Worm (Caenorhabditis elegans) whole organism, L1 larva: ENCODE measurements around the gene K07E3.4.

Experiments used
- C04F5.9 ChIP-seq: sonication (generic microtip); optimal IDR thresholded peaks from 2 replicates; lab custom pipeline; 2016; ENCODE audit warnings: missing genetic modification characterization, missing compliant biosample characterization
- C16A3.4 ChIP-seq: fragments of 150-350 bp; optimal IDR thresholded peaks from 2 replicates; lab custom pipeline; 2014; ENCODE audit warnings: missing biosample characterization, missing genetic modification characterization
- F16B12.6 ChIP-seq: fragments of 150-350 bp; optimal IDR thresholded peaks from 2 replicates; lab custom pipeline; 2014; ENCODE audit warnings: missing biosample characterization, missing genetic modification characterization
- aly-2 ChIP-seq: fragments of 150-350 bp; optimal IDR thresholded peaks from 2 replicates; lab custom pipeline; 2014; ENCODE audit warnings: missing biosample characterization, missing genetic modification characterization
- ama-1 ChIP-seq: fragments of 150-350 bp; optimal IDR thresholded peaks from 2 replicates; lab custom pipeline; 2014
- blmp-1 ChIP-seq: fragments of 150-350 bp; optimal IDR thresholded peaks from 2 replicates; lab custom pipeline; 2014; ENCODE audit warnings: missing biosample characterization, missing genetic modification characterization
- ceh-63 ChIP-seq: fragments of 200-800 bp; sonication (Bioruptor generic); optimal IDR thresholded peaks from 2 replicates; lab custom pipeline; 2018; ENCODE audit warnings: mild to moderate bottlenecking, missing genetic modification characterization, missing compliant biosample characterization
- ceh-90 ChIP-seq: sonication (generic microtip); optimal IDR thresholded peaks from 2 replicates; lab custom pipeline; 2016; ENCODE audit warnings: missing genetic modification characterization, missing compliant biosample characterization
- efl-1 ChIP-seq, 4 experiments: fragments of 150-350 bp; optimal IDR thresholded peaks in 3 of 4; peaks in 1 of 4; 1 replicate in 1 of 4; 2 replicates in 3 of 4; lab custom pipeline; 2014; ENCODE audit warnings: missing biosample characterization in 2 of 4, missing genetic modification characterization in 2 of 4, missing genetic modification reagents in 2 of 4
- egl-13 ChIP-seq: sonication (generic microtip); optimal IDR thresholded peaks from 2 replicates; lab custom pipeline; 2016; ENCODE audit warnings: missing genotype, missing genetic modification reagents, missing genetic modification characterization, missing compliant biosample characterization
- elt-2 ChIP-seq: sonication (generic microtip); optimal IDR thresholded peaks from 2 replicates; lab custom pipeline; 2016; ENCODE audit warnings: missing genetic modification characterization, mild to moderate bottlenecking, inconsistent platforms, missing compliant biosample characterization, missing genetic modification reagents
- elt-3 ChIP-seq, 6 experiments: fragments of 150-350 bp in 1 of 6; sonication (generic microtip); optimal IDR thresholded peaks; 2 replicates each; lab custom pipeline; 2017 to 2018; ENCODE audit warnings: missing biosample characterization in 6 of 6, missing genetic modification characterization in 6 of 6, inconsistent platforms in 1 of 6
- fkh-10 ChIP-seq: sonication (generic microtip); optimal IDR thresholded peaks from 2 replicates; lab custom pipeline; 2017; ENCODE audit warnings: missing biosample characterization, missing genetic modification reagents, missing genetic modification characterization
- fkh-4 ChIP-seq: sonication (generic microtip); optimal IDR thresholded peaks from 2 replicates; lab custom pipeline; 2016; ENCODE audit warnings: missing compliant biosample characterization, missing genetic modification characterization, borderline replicate concordance
- fkh-8 ChIP-seq: sonication (generic microtip); optimal IDR thresholded peaks from 2 replicates; lab custom pipeline; 2016; ENCODE audit warnings: mild to moderate bottlenecking, missing genetic modification characterization, missing compliant biosample characterization
- grh-1 ChIP-seq: fragments of 200-800 bp; sonication (Bioruptor generic); IDR thresholded peaks from 2 replicates; pipeline ENCODE4 v1.3.6; 2022; ENCODE audit warnings: missing genetic modification reagents, missing genetic modification characterization, missing compliant biosample characterization
- hpl-2 ChIP-seq: fragments of 150-350 bp; optimal IDR thresholded peaks from 2 replicates; lab custom pipeline; 2014; ENCODE audit warnings: missing biosample characterization, missing genetic modification reagents, missing genetic modification characterization
- irx-1 ChIP-seq: sonication (generic microtip); optimal IDR thresholded peaks from 2 replicates; lab custom pipeline; 2016; ENCODE audit warnings: missing genetic modification characterization, missing compliant biosample characterization
- isw-1 ChIP-seq: fragments of 200-800 bp; sonication (Bioruptor generic); IDR thresholded peaks from 2 replicates; pipeline ENCODE4 v1.3.6; 2022; ENCODE audit warnings: missing genetic modification characterization, missing compliant biosample characterization
- jun-1 ChIP-seq: fragments of 150-350 bp; optimal IDR thresholded peaks from 2 replicates; lab custom pipeline; 2014; ENCODE audit warnings: missing biosample characterization, missing genetic modification reagents, missing genetic modification characterization
- lin-13 ChIP-seq: fragments of 150-350 bp; optimal IDR thresholded peaks from 2 replicates; lab custom pipeline; 2014; ENCODE audit warnings: missing biosample characterization, missing genetic modification reagents, missing genetic modification characterization
- lin-14 ChIP-seq: fragments of 200-800 bp; sonication (Bioruptor generic); optimal IDR thresholded peaks from 2 replicates; lab custom pipeline; 2018; ENCODE audit warnings: mild to moderate bottlenecking, missing genetic modification characterization, moderate library complexity, missing compliant biosample characterization
- lin-15B ChIP-seq: fragments of 150-350 bp; sonication (generic microtip); optimal IDR thresholded peaks from 3 replicates; lab custom pipeline; 2014; ENCODE audit warnings: missing biosample characterization, missing genetic modification characterization
- lin-35 ChIP-seq, 2 experiments: fragments of 150-350 bp; optimal IDR thresholded peaks; 2 replicates each; lab custom pipeline; 2014; ENCODE audit warnings: missing biosample characterization in 2 of 2, missing genetic modification characterization in 2 of 2, missing genetic modification reagents in 2 of 2
- lir-3 ChIP-seq: sonication (generic microtip); optimal IDR thresholded peaks from 2 replicates; lab custom pipeline; 2016; ENCODE audit warnings: mild to moderate bottlenecking, missing genetic modification characterization, moderate library complexity, missing compliant biosample characterization; ENCODE audit not compliant: poor library complexity
- lsy-2 ChIP-seq, 2 experiments: fragments of 150-350 bp; optimal IDR thresholded peaks; 2 replicates each; lab custom pipeline; 2014; ENCODE audit warnings: missing biosample characterization in 2 of 2, missing genetic modification characterization in 2 of 2
- nhr-11 ChIP-seq: fragments of 150-350 bp; optimal IDR thresholded peaks from 2 replicates; lab custom pipeline; 2014; ENCODE audit warnings: missing biosample characterization, missing genetic modification characterization
- nhr-12 ChIP-seq: sonication (generic microtip); optimal IDR thresholded peaks from 2 replicates; lab custom pipeline; 2017; ENCODE audit warnings: missing biosample characterization, missing genetic modification characterization
- nhr-20 ChIP-seq: sonication (generic microtip); optimal IDR thresholded peaks from 2 replicates; lab custom pipeline; 2016; ENCODE audit warnings: mild to moderate bottlenecking, missing genetic modification characterization, missing compliant biosample characterization
- nhr-237 ChIP-seq: fragments of 150-350 bp; optimal IDR thresholded peaks from 2 replicates; lab custom pipeline; 2014; ENCODE audit warnings: missing biosample characterization, missing genetic modification characterization
- nhr-47 ChIP-seq: sonication (generic microtip); optimal IDR thresholded peaks from 2 replicates; lab custom pipeline; 2016; ENCODE audit warnings: mild to moderate bottlenecking, missing genetic modification characterization, moderate library complexity, missing compliant biosample characterization
- nhr-71 ChIP-seq: sonication (generic microtip); optimal IDR thresholded peaks from 2 replicates; lab custom pipeline; 2016; ENCODE audit warnings: mild to moderate bottlenecking, missing genetic modification characterization, moderate library complexity, missing compliant biosample characterization
- nhr-76 ChIP-seq: sonication (generic microtip); optimal IDR thresholded peaks from 2 replicates; lab custom pipeline; 2017; ENCODE audit warnings: missing biosample characterization, missing genetic modification characterization
- nhr-77 ChIP-seq: fragments of 150-350 bp; optimal IDR thresholded peaks from 2 replicates; lab custom pipeline; 2014; ENCODE audit warnings: missing biosample characterization, missing genetic modification characterization
- nhr-85 ChIP-seq: sonication (generic microtip); peaks from one replicate; lab custom pipeline; 2016; ENCODE audit warnings: missing genetic modification characterization, inconsistent platforms, missing compliant biosample characterization
- nhr-90 ChIP-seq: sonication (generic microtip); optimal IDR thresholded peaks from 2 replicates; lab custom pipeline; 2016; ENCODE audit warnings: mild to moderate bottlenecking, missing genetic modification characterization, missing compliant biosample characterization; ENCODE audit not compliant: poor library complexity
- pag-3 ChIP-seq: sonication (generic microtip); optimal IDR thresholded peaks from 2 replicates; lab custom pipeline; 2017; ENCODE audit warnings: missing genetic modification characterization, mild to moderate bottlenecking, missing compliant biosample characterization, antibody characterized with exemption, borderline replicate concordance; ENCODE audit not compliant: insufficient read depth
- pax-3 ChIP-seq: fragments of 200-800 bp; sonication (Bioruptor generic); optimal IDR thresholded peaks from 2 replicates; lab custom pipeline; 2018; ENCODE audit warnings: mild to moderate bottlenecking, missing genetic modification characterization, moderate library complexity, missing compliant biosample characterization
- skn-1 ChIP-seq: fragments of 150-350 bp; optimal IDR thresholded peaks from 2 replicates; lab custom pipeline; 2014; ENCODE audit warnings: missing biosample characterization, missing genetic modification characterization
- snpc-4 ChIP-seq: fragments of 150-350 bp; optimal IDR thresholded peaks from 2 replicates; lab custom pipeline; 2014; ENCODE audit warnings: missing biosample characterization, missing genetic modification characterization
- sox-4 ChIP-seq: sonication (generic microtip); optimal IDR thresholded peaks from 2 replicates; lab custom pipeline; 2016; ENCODE audit warnings: missing genetic modification characterization, missing compliant biosample characterization
- sup-37 ChIP-seq: fragments of 200-800 bp; sonication (Bioruptor generic); optimal IDR thresholded peaks from 2 replicates; lab custom pipeline; 2018; ENCODE audit warnings: mild to moderate bottlenecking, missing genetic modification characterization, missing compliant biosample characterization
- swsn-7 ChIP-seq: sonication (generic microtip); optimal IDR thresholded peaks from 2 replicates; lab custom pipeline; 2016; ENCODE audit warnings: missing genetic modification characterization, missing compliant biosample characterization
- tbx-2 ChIP-seq: sonication (generic microtip); optimal IDR thresholded peaks from 2 replicates; lab custom pipeline; 2016; ENCODE audit warnings: missing genetic modification characterization, missing compliant biosample characterization
- zip-4 ChIP-seq: fragments of 200-800 bp; sonication (Bioruptor generic); optimal IDR thresholded peaks from 2 replicates; lab custom pipeline; 2018; ENCODE audit warnings: mild to moderate bottlenecking, missing genetic modification characterization, moderate library complexity, missing compliant biosample characterization
- ztf-4 ChIP-seq: fragments of 150-350 bp; optimal IDR thresholded peaks from 2 replicates; lab custom pipeline; 2014; ENCODE audit warnings: missing biosample characterization, missing genetic modification characterization

The K07E3.4 gene

ce11 chrX:8078899-8079298 is 4.9 kb downstream of the K07E3.4 start:
- TF ChIP-seq snpc-4 (tag; lab: Kevin White, UChicago) (no peak), tbx-2 (tag; lab: Kevin White, UChicago) (no peak), F16B12.6 (tag; lab: Kevin White, UChicago) (no peak), C16A3.4 (no peak), hpl-2 (GFP tag; lab: Kevin White, UChicago) (no peak), sox-4 (tag; lab: Kevin White, UChicago) (no peak), ztf-4 (tag; lab: Kevin White, UChicago) (no peak), pax-3 (tag; lab: Kevin White, UChicago) (no peak), ama-1 (no peak), isw-1 (GFP tag; lab: Robert Waterston, UW) (no peak), nhr-47 (tag; lab: Kevin White, UChicago) (no peak), nhr-12 (no peak), pag-3 (tag; lab: Kevin White, UChicago) (no peak), irx-1 (tag; lab: Kevin White, UChicago) (no peak)

- no peak for TF ChIP-seq lin-13 (GFP tag; lab: Kevin White, UChicago)
- no peak for TF ChIP-seq swsn-7 (tag; lab: Kevin White, UChicago)
- no peak for TF ChIP-seq lin-15B (tag; lab: Kevin White, UChicago)
- no peak for TF ChIP-seq fkh-4 (tag; lab: Kevin White, UChicago)
- TF ChIP-seq lsy-2 (tag; optimal IDR thresholded peaks at IDR 0.05; lab: Kevin White, UChicago) = no peak
- TF ChIP-seq nhr-76 (tag; lab: Kevin White, UChicago) = no peak
- no peak for TF ChIP-seq ama-1
- no peak for TF ChIP-seq nhr-237
- no peak for TF ChIP-seq grh-1
- no peak for TF ChIP-seq ceh-63 (GFP tag; lab: Kevin White, UChicago)
- TF ChIP-seq aly-2 (tag; lab: Kevin White, UChicago) = no peak
- TF ChIP-seq hpl-2 (GFP tag; lab: Kevin White, UChicago) = no peak
- TF ChIP-seq zip-4 (GFP tag; lab: Kevin White, UChicago) = no peak
- no peak for TF ChIP-seq egl-13 (tag; lab: Kevin White, UChicago)
- TF ChIP-seq C04F5.9 (tag; lab: Kevin White, UChicago) = no peak
Observed at ce11 chrX:8078374-8078773, 5.4 kb downstream of the K07E3.4 start.

- TF ChIP-seq efl-1 (optimal IDR thresholded peaks at IDR 0.05; lab: Kevin White, UChicago) (no peak), efl-1 (GFP tag; optimal IDR thresholded peaks at IDR 0.05 in 1 of 2; lab: Kevin White, UChicago) (peak in 1 of 2 experiments; percentile 49), lin-13 (GFP tag; lab: Kevin White, UChicago) (no peak), grh-1 (no peak), sup-37 (GFP tag; lab: Kevin White, UChicago) (no peak), nhr-85 (peak; percentile 36)
Observed at ce11 chrX:8077748-8078147, 6.1 kb downstream of the K07E3.4 start, which contains the start of gene C46F2.1. Gene C46F2.1, plus strand, starts transcription at chrX:8078048.

DNA sequence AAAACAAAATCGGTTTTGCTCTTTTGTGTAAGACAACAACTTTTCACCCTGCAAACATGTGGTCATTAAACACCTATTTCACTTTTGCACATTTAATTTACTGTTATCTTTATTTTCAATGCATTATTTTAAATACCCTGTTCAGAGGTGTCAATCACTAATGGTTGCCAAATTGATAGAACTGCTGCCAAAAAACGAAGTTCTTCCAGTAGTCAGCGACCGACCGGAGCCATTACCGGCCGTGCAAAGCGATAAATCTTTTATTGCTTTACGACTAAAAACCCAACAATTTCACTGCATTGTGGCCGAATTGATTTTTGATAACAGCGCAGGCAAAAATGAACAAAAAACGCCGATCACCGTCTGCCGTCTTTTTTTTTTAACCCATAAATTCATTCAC is 9.3 kb downstream of the K07E3.4 start:
- TF ChIP-seq elt-2 (tag; lab: Kevin White, UChicago) = peak; percentile 6
- no peak for TF ChIP-seq blmp-1 (tag; lab: Kevin White, UChicago)
- TF ChIP-seq, all 84 proteins: peak for 1

- no peak for TF ChIP-seq fkh-10
- TF ChIP-seq nhr-11 = no peak
- peak; percentile 49 for TF ChIP-seq nhr-71 (tag; lab: Kevin White, UChicago)
- peak; percentile 20 for TF ChIP-seq skn-1
- no peak for TF ChIP-seq ceh-90 (tag; lab: Kevin White, UChicago)
- no peak for TF ChIP-seq lir-3 (tag; lab: Kevin White, UChicago)
- peak; percentile 2 for TF ChIP-seq jun-1
- no peak for TF ChIP-seq elt-3 (tag; optimal IDR thresholded peaks at IDR 0.05; lab: Kevin White, UChicago)
- TF ChIP-seq zip-4 (GFP tag; lab: Kevin White, UChicago) = peak; percentile 79
- TF ChIP-seq lin-14 (GFP tag; lab: Kevin White, UChicago) = peak; percentile 23
- peak; percentile 26 for TF ChIP-seq nhr-90
- TF ChIP-seq fkh-8 (tag; lab: Kevin White, UChicago) = no peak
- TF ChIP-seq lin-35 (GFP tag; optimal IDR thresholded peaks at IDR 0.05; lab: Kevin White, UChicago) = peak in 1 of 2 experiments; percentile 47
- TF ChIP-seq nhr-77 (tag; lab: Kevin White, UChicago) = no peak
- TF ChIP-seq efl-1 (optimal IDR thresholded peaks at IDR 0.05; lab: Kevin White, UChicago) = no peak
- TF ChIP-seq efl-1 (GFP tag; optimal IDR thresholded peaks at IDR 0.05 in 1 of 2; lab: Kevin White, UChicago) = peak in 1 of 2 experiments; percentile 92
- peak; percentile 61 for TF ChIP-seq nhr-20 (tag; lab: Kevin White, UChicago)
- TF ChIP-seq fkh-4 (tag; lab: Kevin White, UChicago) = no peak
Observed at ce11 chrX:8069293-8069692, 14.5 kb downstream of the K07E3.4 start, which contains the start of gene C18A11.1. Gene C18A11.1, plus strand, starts transcription at chrX:8069328.
